Worm (Caenorhabditis elegans) whole organism, L2 larva: ENCODE measurements around the gene Y41E3.7.
"Not testable (repeated sequence)": the region's sequence is repeated elsewhere in the genome, so short reads cannot be mapped to it uniquely, and the experiment has no call there.

Experiments used
- C34F6.9 ChIP-seq: fragments of 150-350 bp; optimal IDR thresholded peaks from 2 replicates; lab custom pipeline; 2014; ENCODE audit warnings: missing biosample characterization, missing genetic modification characterization
- F13H6.1 ChIP-seq: sonication (generic microtip); optimal IDR thresholded peaks from 2 replicates; lab custom pipeline; 2016; ENCODE audit warnings: missing genetic modification characterization, missing compliant biosample characterization
- R02D3.7 ChIP-seq: fragments of 150-350 bp; optimal IDR thresholded peaks from 2 replicates; lab custom pipeline; 2014; ENCODE audit warnings: missing biosample characterization, missing genetic modification characterization
- Y55F3AM.14 ChIP-seq: fragments of 200-800 bp; sonication (Bioruptor generic); optimal IDR thresholded peaks from 2 replicates; lab custom pipeline; 2018; ENCODE audit warnings: mild to moderate bottlenecking, missing genetic modification characterization, missing compliant biosample characterization
- ZK546.5 ChIP-seq: sonication (generic microtip); optimal IDR thresholded peaks from 2 replicates; lab custom pipeline; 2017; ENCODE audit warnings: missing biosample characterization, missing genetic modification characterization
- ama-1 ChIP-seq: fragments of 150-350 bp; optimal IDR thresholded peaks from 2 replicates; lab custom pipeline; 2018; ENCODE audit warnings: inconsistent platforms
- blmp-1 ChIP-seq: sonication (generic microtip); optimal IDR thresholded peaks from 2 replicates; lab custom pipeline; 2017; ENCODE audit warnings: missing genetic modification characterization, mild to moderate bottlenecking, missing compliant biosample characterization, antibody characterized with exemption, moderate library complexity; ENCODE audit not compliant: insufficient read depth
- ceh-16 ChIP-seq: fragments of 150-350 bp; optimal IDR thresholded peaks from 2 replicates; lab custom pipeline; 2014; ENCODE audit warnings: missing biosample characterization, missing genetic modification characterization
- crh-2 ChIP-seq: sonication (generic microtip); optimal IDR thresholded peaks from 2 replicates; lab custom pipeline; 2017; ENCODE audit warnings: missing biosample characterization, missing genetic modification characterization
- dmd-4 ChIP-seq: sonication (generic microtip); optimal IDR thresholded peaks from 2 replicates; lab custom pipeline; 2017; ENCODE audit warnings: missing biosample characterization, missing genetic modification characterization
- egl-27 ChIP-seq: sonication (generic microtip); optimal IDR thresholded peaks from 3 replicates; lab custom pipeline; 2017; ENCODE audit warnings: missing biosample characterization, missing genetic modification reagents, missing genetic modification characterization
- elt-1 ChIP-seq: fragments of 150-350 bp; optimal IDR thresholded peaks from 2 replicates; lab custom pipeline; 2014; ENCODE audit warnings: missing biosample characterization, missing genetic modification characterization
- elt-3 ChIP-seq: sonication (generic microtip); optimal IDR thresholded peaks from 2 replicates; lab custom pipeline; 2017; ENCODE audit warnings: missing biosample characterization, missing genetic modification characterization
- fos-1 ChIP-seq: fragments of 150-350 bp; optimal IDR thresholded peaks from 2 replicates; lab custom pipeline; 2014; ENCODE audit warnings: missing biosample characterization, missing genetic modification characterization
- lin-11 ChIP-seq: fragments of 150-350 bp; sonication (generic microtip); optimal IDR thresholded peaks from 2 replicates; lab custom pipeline; 2014; ENCODE audit warnings: missing biosample characterization, missing genetic modification characterization, inconsistent platforms, mixed read lengths
- lin-13 ChIP-seq: fragments of 150-350 bp; optimal IDR thresholded peaks from 2 replicates; lab custom pipeline; 2014; ENCODE audit warnings: missing biosample characterization, missing genetic modification reagents, missing genetic modification characterization
- lsy-2 ChIP-seq, 2 experiments: fragments of 150-350 bp in 1 of 2; sonication (generic microtip) in 1 of 2; optimal IDR thresholded peaks; 2 replicates each; lab custom pipeline; 2014 to 2017; ENCODE audit warnings: missing biosample characterization in 2 of 2, missing genetic modification characterization in 2 of 2
- mab-5 ChIP-seq: fragments of 150-350 bp; optimal IDR thresholded peaks from 2 replicates; lab custom pipeline; 2014; ENCODE audit warnings: missing biosample characterization, missing genetic modification characterization
- mbf-1 ChIP-seq: sonication (generic microtip); optimal IDR thresholded peaks from 2 replicates; lab custom pipeline; 2017; ENCODE audit warnings: missing biosample characterization, missing genetic modification characterization
- mdl-1 ChIP-seq, 2 experiments: fragments of 150-350 bp in 1 of 2; sonication (generic microtip) in 1 of 2; optimal IDR thresholded peaks; 2 replicates each; lab custom pipeline; 2017; ENCODE audit warnings: missing biosample characterization in 2 of 2, missing genetic modification characterization in 2 of 2
- nhr-10 ChIP-seq: sonication (generic microtip); optimal IDR thresholded peaks from 2 replicates; lab custom pipeline; 2017; ENCODE audit warnings: missing biosample characterization, missing genetic modification characterization
- nhr-11 ChIP-seq: fragments of 150-350 bp; optimal IDR thresholded peaks from 2 replicates; lab custom pipeline; 2014; ENCODE audit warnings: missing biosample characterization, missing genetic modification characterization
- nhr-12 ChIP-seq: fragments of 150-350 bp; optimal IDR thresholded peaks from 2 replicates; lab custom pipeline; 2014; ENCODE audit warnings: missing biosample characterization, missing genetic modification characterization
- nhr-129 ChIP-seq: fragments of 150-350 bp; optimal IDR thresholded peaks from 2 replicates; lab custom pipeline; 2014; ENCODE audit warnings: missing biosample characterization, missing genetic modification characterization
- nhr-21 ChIP-seq: fragments of 150-350 bp; optimal IDR thresholded peaks from 2 replicates; lab custom pipeline; 2014; ENCODE audit warnings: missing biosample characterization, missing genetic modification characterization
- nhr-23 ChIP-seq: fragments of 150-350 bp; optimal IDR thresholded peaks from 2 replicates; lab custom pipeline; 2014; ENCODE audit warnings: missing biosample characterization, missing genetic modification reagents, missing genetic modification characterization
- nhr-77 ChIP-seq: fragments of 150-350 bp; optimal IDR thresholded peaks from 2 replicates; lab custom pipeline; 2014; ENCODE audit warnings: missing biosample characterization, missing genetic modification characterization
- peb-1 ChIP-seq: fragments of 150-350 bp; optimal IDR thresholded peaks from 2 replicates; lab custom pipeline; 2014; ENCODE audit warnings: missing biosample characterization, missing genetic modification characterization
- sem-4 ChIP-seq: fragments of 150-350 bp; optimal IDR thresholded peaks from 2 replicates; lab custom pipeline; 2014; ENCODE audit warnings: missing biosample characterization, missing genetic modification reagents, missing genetic modification characterization
- skn-1 ChIP-seq: sonication (generic microtip); optimal IDR thresholded peaks from 2 replicates; lab custom pipeline; 2017; ENCODE audit warnings: missing biosample characterization, missing genetic modification characterization
- sma-3 ChIP-seq: sonication (generic microtip); optimal IDR thresholded peaks from 2 replicates; lab custom pipeline; 2016; ENCODE audit warnings: missing genetic modification reagents, missing genetic modification characterization, missing compliant biosample characterization
- sma-9 ChIP-seq, 2 experiments: fragments of 150-350 bp in 1 of 2; sonication (generic microtip) in 1 of 2; optimal IDR thresholded peaks; 2 replicates each; lab custom pipeline; 2014 to 2016; ENCODE audit warnings: missing genetic modification characterization in 2 of 2, mild to moderate bottlenecking in 1 of 2, missing biosample characterization in 1 of 2, missing compliant biosample characterization in 1 of 2, missing genetic modification reagents in 1 of 2, moderate library complexity in 1 of 2
- snpc-4 ChIP-seq: fragments of 150-350 bp; optimal IDR thresholded peaks from 2 replicates; lab custom pipeline; 2014; ENCODE audit warnings: missing biosample characterization, missing genetic modification characterization
- unc-39 ChIP-seq: fragments of 150-350 bp; optimal IDR thresholded peaks from 2 replicates; lab custom pipeline; 2014; ENCODE audit warnings: missing biosample characterization, missing genetic modification characterization
- unc-62 ChIP-seq: fragments of 150-350 bp; optimal IDR thresholded peaks from 2 replicates; lab custom pipeline; 2014; ENCODE audit warnings: missing biosample characterization, missing genetic modification reagents, missing genetic modification characterization
- zag-1 ChIP-seq: fragments of 150-350 bp; optimal IDR thresholded peaks from 2 replicates; lab custom pipeline; 2014; ENCODE audit warnings: missing biosample characterization, missing genetic modification characterization
- ztf-1 ChIP-seq: fragments of 200-800 bp; sonication (Bioruptor generic); conservative IDR thresholded peaks from 2 replicates; pipeline ENCODE4 v1.3.6; 2022; ENCODE audit warnings: missing genetic modification characterization, missing compliant biosample characterization
- ztf-11 ChIP-seq: sonication (generic microtip); optimal IDR thresholded peaks from 2 replicates; lab custom pipeline; 2017; ENCODE audit warnings: missing biosample characterization, missing genetic modification characterization

Y41E3.7 gene

DNA sequence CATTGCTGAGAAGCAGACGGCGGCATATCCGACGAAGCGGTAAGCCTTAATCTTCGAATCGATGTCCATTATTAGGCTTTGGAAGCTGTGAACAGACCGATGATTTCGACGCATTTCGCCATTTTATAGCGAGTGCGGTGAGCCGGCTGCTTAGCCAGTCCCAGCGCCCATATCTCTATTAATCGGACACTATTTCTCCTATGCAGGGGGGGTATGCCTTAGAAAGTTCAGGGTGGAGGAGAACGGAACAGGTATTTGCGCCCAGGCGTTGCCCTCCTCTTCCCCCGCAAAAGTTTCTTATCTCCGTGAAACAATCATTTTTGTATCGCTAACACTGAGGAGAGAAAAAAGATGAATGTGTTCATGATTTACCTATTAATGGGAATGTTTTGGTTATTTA, 27.2 kb upstream of the Y41E3.7 start, which contains the start of gene dpy-4:
Gene dpy-4, minus strand, starts transcription at position 101 of the 400 bp plus-strand sequence.
- no peak for TF ChIP-seq nhr-10 (tag; lab: Kevin White, UChicago)

DNA sequence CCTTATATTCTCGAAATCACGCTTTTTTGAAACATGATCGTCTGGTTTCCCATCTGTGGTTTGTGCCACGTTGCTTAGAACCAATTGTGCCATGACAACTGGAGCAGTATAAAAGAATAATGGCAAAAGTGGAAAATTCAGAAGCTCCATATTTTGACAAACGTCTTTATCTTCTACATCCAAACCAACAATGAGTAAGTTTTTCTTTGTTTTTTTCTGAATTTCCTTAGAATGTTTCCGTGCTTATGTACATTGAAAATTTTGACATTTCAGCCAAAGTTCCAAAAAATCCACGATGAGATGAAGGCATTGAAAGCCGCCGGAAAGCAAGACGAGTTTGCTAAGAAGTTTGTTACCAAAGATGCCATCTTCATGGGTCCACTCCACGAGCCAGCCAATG, 7.3 kb upstream of the Y41E3.7 start, which contains the start of gene Y41E3.6:
Gene Y41E3.6, plus strand, starts transcription at position 301 of the 400 bp plus-strand sequence.
- not testable (repeated sequence) for TF ChIP-seq lsy-2 (tag; optimal IDR thresholded peaks at IDR 0.05; lab: Kevin White, UChicago); snpc-4; ztf-1

DNA sequence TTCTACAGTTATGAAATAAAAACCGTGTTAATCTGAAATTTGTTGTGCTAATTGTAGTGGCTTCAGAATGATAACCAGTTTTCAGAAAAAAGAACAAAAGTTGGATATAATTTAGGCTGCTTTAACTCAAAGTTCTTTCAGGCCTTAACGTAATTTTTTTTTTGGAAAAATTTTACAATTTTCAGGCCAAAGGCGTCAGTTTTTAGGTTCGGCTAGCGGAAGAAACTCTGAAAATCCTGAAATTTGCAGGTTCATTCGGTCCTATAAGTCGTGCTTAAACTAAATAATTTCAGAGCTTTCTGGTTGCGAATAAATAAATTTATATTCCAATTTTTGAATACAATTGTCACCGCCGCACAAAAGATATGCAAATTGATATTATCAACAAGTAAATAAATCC, 5.6 kb upstream of the Y41E3.7 start:
- no peak for TF ChIP-seq mdl-1 (tag; optimal IDR thresholded peaks at IDR 0.05; lab: Kevin White, UChicago)
- TF ChIP-seq unc-62 (GFP tag; lab: Kevin White, UChicago): no peak
- TF ChIP-seq dmd-4 (tag; lab: Kevin White, UChicago): no peak
- TF ChIP-seq snpc-4: no peak
- no peak for TF ChIP-seq ztf-1
- TF ChIP-seq, all 48 proteins: peak for 0

DNA sequence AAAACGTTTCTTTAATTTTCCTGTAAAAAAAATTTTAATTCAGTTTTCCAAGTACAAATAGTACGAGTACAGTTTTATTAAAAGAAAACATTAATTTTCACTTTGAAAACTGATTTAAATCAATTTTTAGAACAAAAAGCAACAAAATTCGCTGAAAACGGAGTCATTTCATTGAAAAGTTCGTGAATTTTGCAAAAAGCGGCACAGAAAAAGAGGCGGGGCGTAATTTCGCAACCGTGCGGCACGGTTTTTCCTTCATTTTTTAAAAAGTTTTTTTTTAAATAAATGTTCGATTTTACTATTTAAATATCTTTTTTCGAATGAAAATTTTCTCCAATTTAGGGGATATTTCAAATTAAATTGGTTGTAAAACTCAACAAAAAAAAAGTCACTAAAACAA, 2.7 kb upstream of the Y41E3.7 start:
- TF ChIP-seq ceh-16 (no peak), skn-1 (tag; lab: Kevin White, UChicago) (no peak), nhr-129 (tag; lab: Kevin White, UChicago) (no peak), sma-3 (GFP tag; lab: Kevin White, UChicago) (no peak), nhr-10 (tag; lab: Kevin White, UChicago) (no peak), ztf-1 (no peak)
- TF ChIP-seq, all 48 proteins: peak for 0

DNA sequence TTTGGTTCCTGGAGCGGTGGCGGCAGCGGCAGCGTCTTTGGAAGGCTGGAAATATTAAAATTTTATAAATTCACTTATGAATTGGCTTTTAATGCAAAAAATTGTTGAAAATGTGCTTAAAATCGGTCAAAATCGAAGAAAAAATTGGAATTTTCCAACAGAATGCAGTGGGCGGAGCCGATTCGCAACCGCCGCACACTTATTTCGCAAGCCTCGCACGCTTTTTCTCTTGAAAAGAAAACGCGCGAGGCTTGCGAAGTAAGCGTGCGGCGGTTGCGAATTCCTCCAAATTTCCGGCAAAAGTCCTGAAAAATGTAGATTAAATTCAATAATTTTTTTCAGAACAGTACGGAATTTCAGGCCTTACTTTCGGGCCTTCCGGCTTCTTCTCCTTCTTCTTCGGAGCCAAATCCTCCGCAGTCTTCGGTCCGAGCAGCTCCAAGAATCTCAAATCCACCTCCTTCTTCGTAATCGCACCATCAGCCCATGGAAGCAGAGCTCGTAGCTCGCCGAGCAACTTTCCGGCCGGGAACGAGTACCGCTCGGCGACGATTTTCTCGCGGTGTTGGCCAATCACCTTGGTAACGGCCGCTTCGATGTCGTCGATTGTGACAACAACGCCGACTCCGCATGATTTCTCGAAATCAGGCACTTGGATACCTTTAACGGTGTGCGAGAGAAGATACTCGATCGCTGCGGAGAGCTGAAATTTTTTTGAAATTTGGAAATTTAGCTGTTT, 1.5 kb upstream of the Y41E3.7 start:
- TF ChIP-seq skn-1 (tag; lab: Kevin White, UChicago): no peak
- no peak for TF ChIP-seq R02D3.7 (tag; lab: Kevin White, UChicago)
- TF ChIP-seq crh-2 (tag; lab: Kevin White, UChicago): no peak
- TF ChIP-seq elt-3 (tag; lab: Kevin White, UChicago): no peak
- TF ChIP-seq nhr-11: no peak
- no peak for TF ChIP-seq nhr-129 (tag; lab: Kevin White, UChicago)
- no peak for TF ChIP-seq snpc-4
- no peak for TF ChIP-seq lin-13 (GFP tag; lab: Kevin White, UChicago)
- no peak for TF ChIP-seq ceh-16
- no peak for TF ChIP-seq C34F6.9 (tag; lab: Kevin White, UChicago)
- no peak for TF ChIP-seq nhr-10 (tag; lab: Kevin White, UChicago)

DNA sequence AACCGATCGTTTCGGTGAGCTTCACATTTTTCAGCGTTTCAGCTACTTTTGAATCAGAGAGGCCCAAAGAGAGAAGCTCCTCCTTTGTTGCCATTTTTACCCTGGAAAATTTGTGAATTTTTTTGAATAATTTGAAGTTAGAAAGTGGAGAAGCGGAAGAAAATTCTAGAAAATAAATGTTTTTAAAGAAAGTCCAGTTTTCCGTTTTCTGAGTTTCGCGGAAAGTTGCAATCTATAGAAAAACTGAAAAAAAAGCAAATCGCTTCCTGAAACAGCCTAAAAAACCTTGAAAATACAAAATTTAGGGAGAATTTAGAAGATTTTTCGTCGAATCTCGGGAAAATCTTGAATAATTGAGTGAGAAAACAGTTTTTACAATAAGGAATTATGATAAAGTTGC, 752 bp upstream of the Y41E3.7 start, which contains the start of gene qars-1:
Gene qars-1, minus strand, starts transcription at position 101 of the 400 bp plus-strand sequence.
- TF ChIP-seq ZK546.5 (no peak), mbf-1 (tag; lab: Kevin White, UChicago) (no peak), unc-62 (GFP tag; lab: Kevin White, UChicago) (no peak), peb-1 (tag; lab: Kevin White, UChicago) (no peak), fos-1 (tag; lab: Kevin White, UChicago) (no peak), ama-1 (lab: Kevin White, UChicago) (no peak), nhr-77 (tag; lab: Kevin White, UChicago) (no peak), dmd-4 (tag; lab: Kevin White, UChicago) (no peak), mab-5 (tag; lab: Kevin White, UChicago) (no peak), Y55F3AM.14 (GFP tag; lab: Kevin White, UChicago) (no peak), lin-11 (tag; lab: Kevin White, UChicago) (no peak), nhr-129 (tag; lab: Kevin White, UChicago) (no peak), sma-9 (GFP tag; optimal IDR thresholded peaks at IDR 0.05; lab: Kevin White, UChicago) (no peak), sma-9 (tag; optimal IDR thresholded peaks at IDR 0.05; lab: Kevin White, UChicago) (no peak), lsy-2 (tag; optimal IDR thresholded peaks at IDR 0.05; lab: Kevin White, UChicago) (no peak), lin-13 (GFP tag; lab: Kevin White, UChicago) (no peak), crh-2 (tag; lab: Kevin White, UChicago) (no peak)

DNA sequence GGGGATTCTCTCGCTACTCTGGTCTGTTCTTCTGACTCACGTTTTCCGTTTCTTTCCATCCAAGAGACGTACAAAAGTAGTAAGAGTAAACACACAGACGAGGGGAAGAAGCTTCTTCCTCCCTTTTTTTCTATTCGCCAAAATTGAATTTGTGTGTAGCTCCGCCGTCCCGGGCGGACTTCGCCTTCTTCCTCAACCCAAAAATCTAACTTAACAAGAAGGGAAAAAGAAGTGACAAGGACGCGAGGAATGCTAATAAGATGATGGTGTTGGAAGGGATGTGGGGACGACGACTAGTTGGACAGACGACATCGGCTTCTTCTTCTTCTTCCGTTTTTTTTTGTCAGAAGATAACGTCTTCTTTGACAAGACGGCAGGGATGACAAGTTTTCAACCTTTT, 3.1 kb downstream of the Y41E3.7 start:
- TF ChIP-seq nhr-23 (tag; lab: Kevin White, UChicago) (no peak), blmp-1 (no peak), nhr-12 (no peak), nhr-129 (tag; lab: Kevin White, UChicago) (peak; percentile 55), ztf-11 (tag; lab: Kevin White, UChicago) (no peak), sma-9 (GFP tag; optimal IDR thresholded peaks at IDR 0.05; lab: Kevin White, UChicago) (peak; percentile 6), sma-9 (tag; optimal IDR thresholded peaks at IDR 0.05; lab: Kevin White, UChicago) (no peak), egl-27 (peak; percentile 17), sem-4 (tag; lab: Kevin White, UChicago) (peak; percentile 66), nhr-21 (no peak), C34F6.9 (tag; lab: Kevin White, UChicago) (peak; percentile 26), lsy-2 (tag; optimal IDR thresholded peaks at IDR 0.05; lab: Kevin White, UChicago) (peak in 1 of 2 experiments; percentile 21), unc-39 (tag; lab: Kevin White, UChicago) (no peak), F13H6.1 (tag; lab: Kevin White, UChicago) (peak; percentile 72), zag-1 (tag; lab: Kevin White, UChicago) (peak; percentile 65), elt-1 (tag; lab: Kevin White, UChicago) (no peak)
